Worm (Caenorhabditis elegans): ENCODE results near the gene Y105C5A.1268.
"Not testable (repeated sequence)": the region's sequence is repeated elsewhere in the genome, so short reads cannot be mapped to it uniquely, and the experiment has no call there.

DNA sequence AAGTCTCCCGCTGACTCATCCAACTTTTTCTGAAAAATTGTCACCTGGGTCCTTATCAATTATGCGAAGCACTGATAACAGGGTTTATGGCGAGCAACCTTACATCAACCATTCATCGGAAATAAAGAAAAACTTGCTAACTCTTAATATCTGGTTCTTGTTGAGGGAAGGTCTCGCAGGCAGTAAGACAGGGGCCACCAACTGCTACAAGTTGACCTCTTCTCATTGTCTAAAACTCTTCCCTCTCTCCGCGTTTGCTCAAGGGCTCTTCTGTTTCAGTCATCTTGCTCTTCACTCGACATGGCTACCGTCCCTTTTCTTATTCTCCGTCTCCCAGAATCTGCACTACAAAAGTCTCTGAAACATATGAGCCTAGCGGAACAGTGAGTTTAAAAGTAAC is 10.8 kb downstream of the Y105C5A.1268 start, which contains the start of gene Y105C5A.10:
- TF ChIP-seq R02D3.7 (tag; optimal IDR thresholded peaks at IDR 0.05); mep-1 (tag; optimal IDR thresholded peaks at IDR 0.05); dve-1 (tag; optimal IDR thresholded peaks at IDR 0.05; ENCODE audit: insufficient read depth); nhr-41 (GFP tag; IDR thresholded peaks at IDR 0.05); snpc-4 (tag; optimal IDR thresholded peaks at IDR 0.05): not testable (repeated sequence)

Measured in whole organism, L4 larva.